Fruit fly (Drosophila melanogaster): ENCODE results near the gene Surf6.

The Surf6 gene

dm6 chr3R:19910302-19911029, 5.8 kb upstream of the Surf6 start (continued):
- TF ChIP-seq CG6854 (GFP tag; optimal IDR thresholded peaks at IDR 0.05) (peak; percentile 37), topi (GFP tag; optimal IDR thresholded peaks at IDR 0.05) (no peak), Sox14 (GFP tag; optimal IDR thresholded peaks at IDR 0.05) (no peak), CG6808 (GFP tag; optimal IDR thresholded peaks at IDR 0.05) (peak; percentile 52), CG10631 (GFP tag; optimal IDR thresholded peaks at IDR 0.05) (no peak), Eip78C (GFP tag) (peak; percentile 82), CG32006 (GFP tag; optimal IDR thresholded peaks at IDR 0.05) (peak; percentile 29), Smox (GFP tag; optimal IDR thresholded peaks at IDR 0.05) (no peak)

- TF ChIP-seq Eip78C (GFP tag) (peak; percentile 7), svp (GFP tag) (peak; percentile 79), Sox14 (GFP tag; optimal IDR thresholded peaks at IDR 0.05) (peak; percentile 4), CG6163 (GFP tag; IDR thresholded peaks at IDR 0.05) (0 out of 3 replicates have a peak, but pooled peaks have one; percentile 9), CG8119 (GFP tag; IDR thresholded peaks at IDR 0.05) (no peak), Eip75B (GFP tag; optimal IDR thresholded peaks at IDR 0.05) (no peak), vri (GFP tag; optimal IDR thresholded peaks at IDR 0.05) (peak; percentile 62), topi (GFP tag; optimal IDR thresholded peaks at IDR 0.05) (no peak), dac (GFP tag; optimal IDR thresholded peaks at IDR 0.05) (no peak), net (GFP tag; optimal IDR thresholded peaks at IDR 0.05) (no peak), CG16779 (tag; optimal IDR thresholded peaks at IDR 0.05) (no peak)
These were observed 5.0 kb upstream of the Surf6 start for dm6 chr3R:19909541-19910182.

- peak; percentile 80 for TF ChIP-seq CG7368 (GFP tag; optimal IDR thresholded peaks at IDR 0.05)
- peak; percentile 69 for TF ChIP-seq Ets96B (tag; optimal IDR thresholded peaks at IDR 0.05)
- TF ChIP-seq pdm3 (GFP tag; optimal IDR thresholded peaks at IDR 0.05) = peak; percentile 86
- peak; percentile 77 for TF ChIP-seq CG6276 (GFP tag; optimal IDR thresholded peaks at IDR 0.05)
- peak; percentile 90 for TF ChIP-seq CG6163 (GFP tag; IDR thresholded peaks at IDR 0.05)
- peak; percentile 92 for TF ChIP-seq Sox14 (GFP tag; optimal IDR thresholded peaks at IDR 0.05)
- peak; percentile 52 for TF ChIP-seq CG3032 (tag; optimal IDR thresholded peaks at IDR 0.05)
- TF ChIP-seq Blimp-1 (GFP tag; optimal IDR thresholded peaks at IDR 0.05) = peak; percentile 42
- TF ChIP-seq CG11294 (GFP tag; IDR thresholded peaks at IDR 0.05) = peak; percentile 51; the same call in 1 of the 2 replicates
- TF ChIP-seq CG9139 (GFP tag; optimal IDR thresholded peaks at IDR 0.05) = no peak
- TF ChIP-seq lz (GFP tag; optimal IDR thresholded peaks at IDR 0.05) = peak; percentile 88
- TF ChIP-seq net (GFP tag; optimal IDR thresholded peaks at IDR 0.05) = peak; percentile 84
- TF ChIP-seq Hr38 (GFP tag; optimal IDR thresholded peaks at IDR 0.05) = no peak
- peak; percentile 86 for TF ChIP-seq acj6 (GFP tag; optimal IDR thresholded peaks at IDR 0.05)
- peak; percentile 77 for TF ChIP-seq CG10669 (GFP tag; optimal IDR thresholded peaks at IDR 0.05)
- TF ChIP-seq Sox102F (GFP tag; optimal IDR thresholded peaks at IDR 0.05) = peak; percentile 87
- TF ChIP-seq achi (GFP tag; optimal IDR thresholded peaks at IDR 0.05) = peak; percentile 84
- peak; percentile 84 for TF ChIP-seq Ets21C (GFP tag; optimal IDR thresholded peaks at IDR 0.05)
- peak; percentile 90 for TF ChIP-seq eg (GFP tag; IDR thresholded peaks at IDR 0.05)
- TF ChIP-seq CG4318 (GFP tag; optimal IDR thresholded peaks at IDR 0.05) = peak; percentile 63
- TF ChIP-seq CG1621 (tag; optimal IDR thresholded peaks at IDR 0.05) = peak; percentile 82
- TF ChIP-seq CG10631 (GFP tag; optimal IDR thresholded peaks at IDR 0.05) = peak; percentile 82
- peak; percentile 51 for TF ChIP-seq dsx (GFP tag; optimal IDR thresholded peaks at IDR 0.05; ENCODE audit: poor library complexity, severe bottlenecking)
- peak; percentile 88 for TF ChIP-seq Hr39 (GFP tag; optimal IDR thresholded peaks at IDR 0.05)
- TF ChIP-seq CG8119 (GFP tag; IDR thresholded peaks at IDR 0.05) = peak; percentile 80
- peak; percentile 85 for TF ChIP-seq CG34406 (GFP tag; optimal IDR thresholded peaks at IDR 0.05)
- peak; percentile 54 for TF ChIP-seq spab (GFP tag; optimal IDR thresholded peaks at IDR 0.05)
- peak; percentile 89 for TF ChIP-seq CG6792 (GFP tag; optimal IDR thresholded peaks at IDR 0.05)
- TF ChIP-seq salr (GFP tag; optimal IDR thresholded peaks at IDR 0.05) = peak; percentile 68
- peak; percentile 65 for TF ChIP-seq fd85E (GFP tag; optimal IDR thresholded peaks at IDR 0.05)
- TF ChIP-seq esn (GFP tag; optimal IDR thresholded peaks at IDR 0.05) = peak; percentile 89
- peak; percentile 59 for TF ChIP-seq fd59A (GFP tag; optimal IDR thresholded peaks at IDR 0.05)
- peak; percentile 81 for TF ChIP-seq CG8632 (GFP tag; optimal IDR thresholded peaks at IDR 0.05)
- peak; percentile 30 for TF ChIP-seq CG6854 (GFP tag; optimal IDR thresholded peaks at IDR 0.05)
- peak; percentile 74 for TF ChIP-seq CG8319 (GFP tag; optimal IDR thresholded peaks at IDR 0.05)
These were observed 4.2 kb upstream of the Surf6 start for dm6 chr3R:19908863-19909343.
